Fruit fly (Drosophila melanogaster): ENCODE data around the gene Dhps.

Dhps gene

DNA sequence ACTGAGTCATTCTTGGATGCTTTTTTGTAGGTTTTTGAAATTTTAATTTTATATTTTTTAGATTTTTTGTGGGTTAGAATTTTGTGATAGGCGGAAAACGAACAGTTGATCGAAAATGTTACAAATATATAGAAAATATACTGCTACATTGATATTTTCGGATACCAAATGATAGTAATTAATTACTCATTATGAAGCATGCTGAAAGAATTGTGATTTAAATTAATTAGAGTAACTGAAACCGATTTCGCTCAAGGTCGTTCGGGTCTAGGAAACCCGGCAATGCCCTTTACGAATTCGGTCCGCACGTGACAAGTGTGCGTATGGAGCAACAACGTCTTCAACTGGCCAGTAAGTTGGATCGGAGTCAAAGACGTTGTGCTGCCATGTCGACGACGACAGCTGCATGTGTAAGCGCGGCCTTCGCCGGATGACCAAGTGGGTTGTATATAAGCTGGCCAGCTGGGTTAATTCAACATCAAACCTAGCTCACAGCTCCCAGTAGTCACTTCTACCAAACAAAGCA, 4.4 kb downstream of the Dhps start, which contains the start of the genes CG7366 and CG13679:
Gene CG7366, minus strand, starts transcription at position 101 of the 526 bp plus-strand sequence.
Gene CG13679, plus strand, starts transcription at position 476 of the 526 bp plus-strand sequence.
- TF ChIP-seq Snoo (tag; optimal IDR thresholded peaks at IDR 0.05) (no peak), CG17806 (tag; optimal IDR thresholded peaks at IDR 0.05) (no peak), fd96Ca (GFP tag; IDR thresholded peaks at IDR 0.05) (no peak), CG8301 (tag; optimal IDR thresholded peaks at IDR 0.05) (no peak), CG4496 (GFP tag; IDR thresholded peaks at IDR 0.05) (no peak), CG13204 (GFP tag; optimal IDR thresholded peaks at IDR 0.05) (no peak), CG12605 (GFP tag; IDR thresholded peaks at IDR 0.05) (no peak), Pif1B (GFP tag; optimal IDR thresholded peaks at IDR 0.05) (no peak), CG14655 (GFP tag; optimal IDR thresholded peaks at IDR 0.05) (no peak), EcR (GFP tag; optimal IDR thresholded peaks at IDR 0.05) (no peak), CG15710 (tag; optimal IDR thresholded peaks at IDR 0.05) (no peak), D1 (tag; optimal IDR thresholded peaks at IDR 0.05) (no peak), rn (GFP tag; IDR thresholded peaks at IDR 0.05) (no peak), CG10348 (GFP tag; IDR thresholded peaks at IDR 0.05) (no peak), CG34367 (tag; optimal IDR thresholded peaks at IDR 0.05) (no peak), Ets98B (GFP tag; IDR thresholded peaks at IDR 0.05) (no peak), CG9948 (tag; optimal IDR thresholded peaks at IDR 0.05) (no peak)

DNA sequence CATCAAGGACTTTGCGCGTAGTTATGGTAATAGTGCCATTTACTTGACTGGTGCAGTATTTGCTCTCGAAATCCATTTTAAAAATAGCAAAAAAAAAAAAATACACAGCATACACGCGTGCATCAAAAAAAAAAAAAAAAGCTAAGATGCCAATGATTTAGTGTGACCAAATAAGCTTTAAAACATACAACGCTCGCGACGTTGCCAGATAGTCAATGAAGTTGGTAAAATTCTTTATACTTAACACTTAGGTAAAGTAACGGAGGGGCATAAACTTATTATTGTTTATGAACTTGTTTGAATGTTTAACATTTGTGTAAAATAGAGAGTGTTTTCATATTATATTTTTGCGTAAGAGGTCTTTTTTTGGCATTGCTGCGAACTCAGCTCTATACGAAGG, 12.6 kb downstream of the Dhps start, which contains the start of gene tut:
Gene tut, minus strand, starts transcription at position 148 of the 400 bp plus-strand sequence.
- TF ChIP-seq CG13204 (GFP tag; optimal IDR thresholded peaks at IDR 0.05) (no peak), D1 (tag; optimal IDR thresholded peaks at IDR 0.05) (no peak), fd96Ca (GFP tag; IDR thresholded peaks at IDR 0.05) (no peak), EcR (GFP tag; optimal IDR thresholded peaks at IDR 0.05) (no peak), Ets98B (GFP tag; IDR thresholded peaks at IDR 0.05) (no peak), gl (tag; optimal IDR thresholded peaks at IDR 0.05) (no peak), CG32121 (GFP tag; IDR thresholded peaks at IDR 0.05) (no peak), CG10348 (GFP tag; IDR thresholded peaks at IDR 0.05) (no peak), CG34367 (tag; optimal IDR thresholded peaks at IDR 0.05) (no peak), CG4496 (GFP tag; IDR thresholded peaks at IDR 0.05) (no peak), CG12605 (GFP tag; IDR thresholded peaks at IDR 0.05) (no peak), Pif1B (GFP tag; optimal IDR thresholded peaks at IDR 0.05) (no peak), Pif1A (GFP tag; optimal IDR thresholded peaks at IDR 0.05) (no peak), CG14655 (GFP tag; optimal IDR thresholded peaks at IDR 0.05) (no peak), rn (GFP tag; IDR thresholded peaks at IDR 0.05) (no peak), CG8301 (tag; optimal IDR thresholded peaks at IDR 0.05) (no peak), CG15710 (tag; optimal IDR thresholded peaks at IDR 0.05) (no peak), CG9948 (tag; optimal IDR thresholded peaks at IDR 0.05) (no peak), CG8159 (tag; optimal IDR thresholded peaks at IDR 0.05) (no peak)

DNA sequence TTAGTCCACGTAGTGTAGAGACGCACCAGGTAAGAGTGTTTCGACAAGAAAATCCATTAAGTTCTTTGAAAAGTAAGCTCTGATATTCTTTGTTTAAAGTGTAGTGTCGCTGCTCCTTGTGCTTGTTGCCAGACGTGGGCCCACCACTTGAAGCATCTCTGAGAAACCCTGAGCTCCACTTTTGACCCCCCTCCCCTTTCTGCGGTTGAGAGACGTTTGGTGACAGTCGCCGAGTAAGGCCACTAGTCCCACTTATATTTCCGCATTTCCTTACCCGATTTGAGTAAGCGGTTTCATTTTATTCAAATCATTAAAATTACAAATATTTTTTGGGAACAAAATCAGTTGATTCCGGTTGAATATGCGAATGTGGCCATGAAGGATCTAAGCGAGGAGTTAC, 13.6 kb downstream of the Dhps start, which contains the start of gene CG8006:
Gene CG8006, plus strand, starts transcription at position 301 of the 400 bp plus-strand sequence.
- TF ChIP-seq gl (tag; optimal IDR thresholded peaks at IDR 0.05) (no peak), Ets98B (GFP tag; IDR thresholded peaks at IDR 0.05) (no peak), Snoo (tag; optimal IDR thresholded peaks at IDR 0.05) (no peak), rn (GFP tag; IDR thresholded peaks at IDR 0.05) (no peak), fd96Ca (GFP tag; IDR thresholded peaks at IDR 0.05) (no peak)

DNA sequence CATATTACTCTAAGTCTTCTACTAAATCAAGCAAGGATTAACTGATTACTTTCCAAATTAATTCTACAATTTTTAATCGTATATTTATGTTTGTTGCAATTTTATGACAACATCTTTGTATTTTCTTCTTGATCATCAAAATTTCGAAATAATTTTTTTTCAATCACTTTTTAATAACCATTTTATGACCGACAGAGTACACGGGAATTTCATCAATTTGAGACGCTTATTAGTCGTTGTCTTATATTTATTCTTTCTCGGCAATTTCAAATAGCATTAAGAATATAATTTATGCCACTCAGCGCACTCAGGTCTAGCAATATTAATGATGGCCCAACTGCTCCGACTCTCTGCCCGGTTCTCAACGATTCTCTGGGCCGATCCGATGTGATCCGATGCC, 17.0 kb downstream of the Dhps start, which contains the start of gene CG8012:
Gene CG8012, plus strand, starts transcription at position 301 of the 400 bp plus-strand sequence.
- TF ChIP-seq fd96Ca (GFP tag; IDR thresholded peaks at IDR 0.05) (no peak), CG8301 (tag; optimal IDR thresholded peaks at IDR 0.05) (no peak), CG10348 (GFP tag; IDR thresholded peaks at IDR 0.05) (no peak), Pif1A (GFP tag; optimal IDR thresholded peaks at IDR 0.05) (no peak), CG13204 (GFP tag; optimal IDR thresholded peaks at IDR 0.05) (no peak)

DNA sequence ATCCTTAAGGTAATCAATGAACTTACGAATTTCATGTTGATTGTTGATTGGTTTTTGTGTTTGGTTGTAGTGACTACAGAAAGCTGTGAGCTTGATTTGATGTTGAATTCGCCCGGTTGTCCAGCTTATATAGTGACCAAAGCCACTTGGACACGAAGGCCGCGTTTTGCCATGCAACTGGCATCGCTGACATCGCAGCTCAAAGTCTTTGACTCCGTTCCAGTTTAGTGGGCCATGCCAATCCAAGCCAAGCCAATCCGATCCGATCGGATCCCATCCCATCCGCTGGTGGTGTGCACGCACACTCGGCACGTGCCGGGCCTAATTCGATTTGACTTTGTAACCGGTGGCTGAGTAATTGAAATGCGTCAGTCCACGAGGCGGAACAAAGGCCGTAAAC, 20.9 kb downstream of the Dhps start, which contains the start of gene CG13674:
Gene CG13674, minus strand, starts transcription at position 101 of the 400 bp plus-strand sequence.
- no peak for TF ChIP-seq CG14655 (GFP tag; optimal IDR thresholded peaks at IDR 0.05)
- TF ChIP-seq EcR (GFP tag; optimal IDR thresholded peaks at IDR 0.05), result no peak
- no peak for TF ChIP-seq CG9948 (tag; optimal IDR thresholded peaks at IDR 0.05)
- TF ChIP-seq CG4496 (GFP tag; IDR thresholded peaks at IDR 0.05), result no peak
- no peak for TF ChIP-seq Ets98B (GFP tag; IDR thresholded peaks at IDR 0.05)
- TF ChIP-seq CG32121 (GFP tag; IDR thresholded peaks at IDR 0.05), result no peak
- TF ChIP-seq CG10348 (GFP tag; IDR thresholded peaks at IDR 0.05), result no peak
- TF ChIP-seq Pif1B (GFP tag; optimal IDR thresholded peaks at IDR 0.05), result no peak
- TF ChIP-seq CG34367 (tag; optimal IDR thresholded peaks at IDR 0.05), result no peak
- no peak for TF ChIP-seq Pif1A (GFP tag; optimal IDR thresholded peaks at IDR 0.05)
- no peak for TF ChIP-seq D1 (tag; optimal IDR thresholded peaks at IDR 0.05)
- TF ChIP-seq rn (GFP tag; IDR thresholded peaks at IDR 0.05), result no peak

dm6 chr3L:8219687-8220086, 21.7 kb downstream of the Dhps start:
- TF ChIP-seq CG14655 (GFP tag; optimal IDR thresholded peaks at IDR 0.05), result no peak
- TF ChIP-seq CG32121 (GFP tag; IDR thresholded peaks at IDR 0.05), result no peak
- TF ChIP-seq Snoo (tag; optimal IDR thresholded peaks at IDR 0.05), result no peak
- no peak for TF ChIP-seq gl (tag; optimal IDR thresholded peaks at IDR 0.05)
- TF ChIP-seq CG10348 (GFP tag; IDR thresholded peaks at IDR 0.05), result no peak
- TF ChIP-seq CG13204 (GFP tag; optimal IDR thresholded peaks at IDR 0.05), result no peak

- no peak for TF ChIP-seq CG8159 (tag; optimal IDR thresholded peaks at IDR 0.05)
- TF ChIP-seq CG17806 (tag; optimal IDR thresholded peaks at IDR 0.05), result no peak
- TF ChIP-seq EcR (GFP tag; optimal IDR thresholded peaks at IDR 0.05), result no peak
- TF ChIP-seq CG10348 (GFP tag; IDR thresholded peaks at IDR 0.05), result no peak
- no peak for TF ChIP-seq CG34367 (tag; optimal IDR thresholded peaks at IDR 0.05)
- TF ChIP-seq CG4496 (GFP tag; IDR thresholded peaks at IDR 0.05), result no peak
- TF ChIP-seq Ets98B (GFP tag; IDR thresholded peaks at IDR 0.05), result no peak
- TF ChIP-seq Pif1B (GFP tag; optimal IDR thresholded peaks at IDR 0.05), result no peak
- TF ChIP-seq CG32121 (GFP tag; IDR thresholded peaks at IDR 0.05), result no peak
- TF ChIP-seq CG14655 (GFP tag; optimal IDR thresholded peaks at IDR 0.05), result no peak
- TF ChIP-seq CG8301 (tag; optimal IDR thresholded peaks at IDR 0.05), result no peak
- no peak for TF ChIP-seq D1 (tag; optimal IDR thresholded peaks at IDR 0.05)
These were observed 23.8 kb downstream of the Dhps start, which contains the start of gene CG13678 for dm6 chr3L:8221835-8222234. Gene CG13678, plus strand, starts transcription at chr3L:8222141.
